Fruit fly (Drosophila melanogaster): ENCODE data around the gene CG3769.

The CG3769 gene

DNA sequence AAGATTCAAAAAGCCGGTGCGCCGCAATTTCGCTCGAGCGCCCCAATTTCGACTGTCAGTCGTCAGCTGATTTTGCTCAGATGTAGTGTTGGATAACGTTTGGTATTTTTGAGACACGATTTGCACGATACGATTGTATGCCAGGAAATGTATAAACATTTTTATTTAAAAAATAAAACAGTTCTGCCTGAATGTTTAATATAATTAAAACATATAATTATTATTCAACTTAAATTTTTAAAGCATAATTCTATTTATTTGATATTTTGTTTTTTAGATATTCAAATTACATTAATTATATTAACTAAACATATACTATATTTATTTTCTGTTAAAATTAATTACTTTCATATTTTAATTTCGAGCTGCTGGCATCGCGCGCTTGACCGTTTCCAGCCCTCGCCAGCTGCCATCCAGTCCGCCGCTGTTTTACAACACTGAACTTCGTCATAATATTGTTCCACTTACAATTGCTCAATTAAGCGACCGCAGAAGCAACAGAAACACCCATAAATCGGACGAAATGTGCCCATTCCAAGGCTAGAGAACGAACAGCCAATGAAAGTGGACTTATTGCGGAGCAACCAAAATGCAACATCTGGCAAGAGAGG, 4.1 kb upstream of the CG3769 start, which contains the start of the genes FucTB and scat (continued):
- TF ChIP-seq fu2 (GFP tag; optimal IDR thresholded peaks at IDR 0.05) (peak; percentile 68), CG7357 (GFP tag; IDR thresholded peaks at IDR 0.05) (peak; percentile 87), CG13775 (GFP tag; optimal IDR thresholded peaks at IDR 0.05) (peak; percentile 98), MTF-1 (GFP tag; optimal IDR thresholded peaks at IDR 0.05; ENCODE audit: borderline replicate concordance) (peak; percentile 6), CG12236 (GFP tag; optimal IDR thresholded peaks at IDR 0.05) (no peak), BtbVII (GFP tag; optimal IDR thresholded peaks at IDR 0.05) (peak; percentile 77), CG12299 (tag; optimal IDR thresholded peaks at IDR 0.05) (peak; percentile 71), CG32532 (GFP tag; IDR thresholded peaks at IDR 0.05) (peak; percentile 95), Dp (GFP tag; optimal IDR thresholded peaks at IDR 0.05) (peak; percentile 69), Dfd (GFP tag; optimal IDR thresholded peaks at IDR 0.05) (no peak), luna (GFP tag; optimal IDR thresholded peaks at IDR 0.05) (no peak), D19A (tag; optimal IDR thresholded peaks at IDR 0.05) (no peak), Ptx1 (GFP tag; IDR thresholded peaks at IDR 0.05) (peak; percentile 95), TFAM (GFP tag; optimal IDR thresholded peaks at IDR 0.05) (no peak), CG16813 (GFP tag; IDR thresholded peaks at IDR 0.05; ENCODE audit: partially characterized antibody) (peak; percentile 48; the same call in 1 of the 3 replicates), cas (GFP tag; IDR thresholded peaks at IDR 0.05) (peak; percentile 62), toy (GFP tag; IDR thresholded peaks at IDR 0.05) (peak; percentile 71), bbx (GFP tag; IDR thresholded peaks at IDR 0.05; ENCODE audit: partially characterized antibody) (peak; percentile 23; the same call in 1 of the 2 replicates), CG8290 (GFP tag; optimal IDR thresholded peaks at IDR 0.05) (peak; percentile 79), CG8290 (tag; optimal IDR thresholded peaks at IDR 0.05) (peak in 1 of 2 experiments; percentile 48), fru (optimal IDR thresholded peaks at IDR 0.05) (no peak), Elba2 (GFP tag; optimal IDR thresholded peaks at IDR 0.05) (peak; percentile 68), ems (GFP tag; optimal IDR thresholded peaks at IDR 0.05) (peak; percentile 42), CG9817 (tag; optimal IDR thresholded peaks at IDR 0.05) (peak; percentile 94), oc (tag; optimal IDR thresholded peaks at IDR 0.05) (peak; percentile 60), CG2202 (tag; optimal IDR thresholded peaks at IDR 0.05) (peak; percentile 72), eyg (GFP tag; optimal IDR thresholded peaks at IDR 0.05) (no peak), HLH54F (GFP tag; optimal IDR thresholded peaks at IDR 0.05) (peak; percentile 77), CG16815 (GFP tag; optimal IDR thresholded peaks at IDR 0.05) (peak; percentile 95), gro (GFP tag; optimal IDR thresholded peaks at IDR 0.05) (peak; percentile 7), fd96Cb (tag; optimal IDR thresholded peaks at IDR 0.05) (peak; percentile 89), CG43689 (GFP tag; IDR thresholded peaks at IDR 0.05) (peak; percentile 75; the same call in 1 of the 2 replicates), B-H1 (GFP tag; IDR thresholded peaks at IDR 0.05) (peak; percentile 81; the same call in 2 of the 3 replicates), CG1603 (tag; optimal IDR thresholded peaks at IDR 0.05) (peak; percentile 54), CG3726 (GFP tag; IDR thresholded peaks at IDR 0.05) (peak; percentile 84), chinmo (GFP tag; IDR thresholded peaks at IDR 0.05; ENCODE audit: partially characterized antibody) (no peak), CG10274 (GFP tag; optimal IDR thresholded peaks at IDR 0.05) (peak; percentile 69), Mes4 (GFP tag; optimal IDR thresholded peaks at IDR 0.05) (no peak), NfI (GFP tag; optimal IDR thresholded peaks at IDR 0.05) (peak; percentile 92), CG4854 (GFP tag; optimal IDR thresholded peaks at IDR 0.05) (peak; percentile 47), Dref (GFP tag; IDR thresholded peaks at IDR 0.05) (0 out of 2 replicates have a peak, but pooled peaks have one; percentile 38), CG10543 (GFP tag; optimal IDR thresholded peaks at IDR 0.05) (peak; percentile 93), bigmax (GFP tag; optimal IDR thresholded peaks at IDR 0.05) (no peak), CG2120 (GFP tag; optimal IDR thresholded peaks at IDR 0.05) (peak; percentile 89), CG6683 (GFP tag; optimal IDR thresholded peaks at IDR 0.05) (peak; percentile 83), CG4282 (GFP tag; optimal IDR thresholded peaks at IDR 0.05) (peak; percentile 44), Max (GFP tag; optimal IDR thresholded peaks at IDR 0.05) (peak; percentile 65), CG3281 (GFP tag; optimal IDR thresholded peaks at IDR 0.05) (peak; percentile 88), fd102C (GFP tag; optimal IDR thresholded peaks at IDR 0.05) (no peak), CG8765 (GFP tag; IDR thresholded peaks at IDR 0.05) (peak; percentile 90)
